Fruit fly (Drosophila melanogaster): Measurements from ENCODE around the gene bero.

Gene bero

DNA sequence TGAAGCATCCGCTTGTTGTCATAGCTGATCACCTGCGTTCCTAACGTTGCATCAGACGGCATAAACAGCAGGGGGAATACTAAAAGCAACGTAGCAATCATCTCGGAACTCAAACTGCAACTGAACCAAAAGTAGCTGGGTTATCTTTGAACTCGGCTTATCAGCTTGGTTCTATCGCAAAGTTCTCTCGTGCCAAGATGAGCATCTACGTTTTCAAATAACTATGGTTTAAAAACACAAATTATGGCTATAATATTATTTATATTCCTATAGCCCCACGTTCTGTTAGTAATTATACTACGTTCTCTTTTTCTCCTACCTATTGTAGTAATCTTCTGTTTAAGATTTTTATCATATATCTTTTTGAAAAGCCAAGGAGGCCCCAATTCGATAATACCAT, 704 bp upstream of the bero start, which contains the start of gene CG14400:
CG14400 (minus strand) TSS at position 101 of the 400 bp plus-strand sequence.
- TF ChIP-seq Myc (optimal IDR thresholded peaks at IDR 0.05) (no peak), tai (GFP tag; optimal IDR thresholded peaks at IDR 0.05) (no peak), rgr (GFP tag; optimal IDR thresholded peaks at IDR 0.05) (no peak), Abd-B (GFP tag; optimal IDR thresholded peaks at IDR 0.05) (no peak), psq (GFP tag; optimal IDR thresholded peaks at IDR 0.05) (no peak), Rel (GFP tag; optimal IDR thresholded peaks at IDR 0.05) (no peak), Rel (tag; optimal IDR thresholded peaks at IDR 0.05) (no peak), fru (GFP tag; optimal IDR thresholded peaks at IDR 0.05) (no peak), Hr83 (GFP tag; optimal IDR thresholded peaks at IDR 0.05; ENCODE audit: poor library complexity, severe bottlenecking) (no peak), Hnf4 (GFP tag; optimal IDR thresholded peaks at IDR 0.05) (no peak), Sp1 (GFP tag; optimal IDR thresholded peaks at IDR 0.05) (no peak)

- TF ChIP-seq Abd-B (GFP tag; optimal IDR thresholded peaks at IDR 0.05) (no peak), br (GFP tag; optimal IDR thresholded peaks at IDR 0.05) (peak; percentile 88), dl (GFP tag; optimal IDR thresholded peaks at IDR 0.05; ENCODE audit: insufficient read depth in 1 of 2, partially characterized antibody in 2 of 2) (no peak), Myc (optimal IDR thresholded peaks at IDR 0.05) (no peak), brk (GFP tag; optimal IDR thresholded peaks at IDR 0.05) (no peak), N (GFP tag; optimal IDR thresholded peaks at IDR 0.05) (no peak), ey (GFP tag; optimal IDR thresholded peaks at IDR 0.05) (peak; percentile 83), Dfd (GFP tag; optimal IDR thresholded peaks at IDR 0.05) (no peak), Hr78 (GFP tag; optimal IDR thresholded peaks at IDR 0.05) (no peak), CrebA (GFP tag; optimal IDR thresholded peaks at IDR 0.05; ENCODE audit: borderline replicate concordance) (peak; percentile 47), Sp1 (GFP tag; optimal IDR thresholded peaks at IDR 0.05) (peak; percentile 76), Hr83 (GFP tag; optimal IDR thresholded peaks at IDR 0.05; ENCODE audit: poor library complexity, severe bottlenecking) (no peak), woc (GFP tag; optimal IDR thresholded peaks at IDR 0.05) (peak; percentile 95), psq (GFP tag; optimal IDR thresholded peaks at IDR 0.05) (peak; percentile 68), HLH106 (tag; optimal IDR thresholded peaks at IDR 0.05) (peak; percentile 94), dsf (GFP tag; optimal IDR thresholded peaks at IDR 0.05; ENCODE audit: borderline replicate concordance) (no peak), pan (optimal IDR thresholded peaks at IDR 0.05) (peak; percentile 88), tai (GFP tag; optimal IDR thresholded peaks at IDR 0.05) (peak; percentile 61), lola (GFP tag; optimal IDR thresholded peaks at IDR 0.05) (no peak), sage (GFP tag; optimal IDR thresholded peaks at IDR 0.05) (no peak), fru (GFP tag; optimal IDR thresholded peaks at IDR 0.05) (peak; percentile 88), OdsH (GFP tag; optimal IDR thresholded peaks at IDR 0.05) (peak; percentile 87), Hnf4 (GFP tag; optimal IDR thresholded peaks at IDR 0.05) (peak; percentile 37), Dif (GFP tag; optimal IDR thresholded peaks at IDR 0.05; ENCODE audit: partially characterized antibody) (no peak), Rel (GFP tag; optimal IDR thresholded peaks at IDR 0.05) (no peak), Rel (tag; optimal IDR thresholded peaks at IDR 0.05) (peak; percentile 66), foxo (GFP tag; optimal IDR thresholded peaks at IDR 0.05) (peak in 1 of 2 experiments; percentile 87), jim (GFP tag; optimal IDR thresholded peaks at IDR 0.05) (no peak), Vsx2 (GFP tag; optimal IDR thresholded peaks at IDR 0.05; ENCODE audit: partially characterized antibody) (no peak), CG32264 (GFP tag; optimal IDR thresholded peaks at IDR 0.05) (peak; percentile 36), sv (GFP tag; optimal IDR thresholded peaks at IDR 0.05) (peak; percentile 72), usp (GFP tag; optimal IDR thresholded peaks at IDR 0.05) (no peak), CG9705 (GFP tag; optimal IDR thresholded peaks at IDR 0.05) (peak; percentile 89), rgr (GFP tag; optimal IDR thresholded peaks at IDR 0.05) (peak; percentile 86), dmrt93B (GFP tag; optimal IDR thresholded peaks at IDR 0.05) (peak; percentile 90), h (GFP tag; optimal IDR thresholded peaks at IDR 0.05) (peak; percentile 90), Jra (GFP tag; optimal IDR thresholded peaks at IDR 0.05) (peak; percentile 45), GATAd (GFP tag; optimal IDR thresholded peaks at IDR 0.05) (no peak), Mio (GFP tag; optimal IDR thresholded peaks at IDR 0.05) (no peak)
These were observed 6.3 kb downstream of the bero start, which contains the start of gene CG9338 for dm6 chr2L:20864764-20865265. Gene CG9338 (plus strand): TSS chr2L:20865215.
